Worm (Caenorhabditis elegans): ENCODE measurements around the gene K09H11.4.

DNA sequence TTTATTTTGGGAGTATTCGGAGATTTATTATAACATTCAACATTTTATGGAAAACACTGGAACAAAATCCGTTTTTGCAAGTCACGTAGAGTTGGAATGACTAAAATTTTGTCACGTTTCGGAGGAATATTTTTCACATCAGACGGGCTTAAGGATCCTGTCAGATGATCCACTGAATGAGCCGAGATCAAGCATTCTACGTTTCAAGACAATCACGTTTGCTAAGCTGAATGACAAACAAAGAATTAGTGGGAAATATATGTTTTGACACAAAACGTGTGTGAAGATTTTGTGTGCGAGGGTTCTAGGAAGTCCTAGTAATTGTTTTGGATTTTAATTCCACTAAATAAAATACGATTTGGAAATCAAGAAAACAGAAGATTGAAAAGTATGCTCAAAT is 13.1 kb upstream of the K09H11.4 start:
- no peak for TF ChIP-seq ama-1 (optimal IDR thresholded peaks at IDR 0.05)
- TF ChIP-seq ama-1 (GFP tag; optimal IDR thresholded peaks at IDR 0.05) = no peak
- no peak for TF ChIP-seq B0035.1 (tag; optimal IDR thresholded peaks at IDR 0.05)
- TF ChIP-seq lsl-1 (GFP tag; optimal IDR thresholded peaks at IDR 0.05) = no peak

Measured in whole organism, young adult.